Worm (Caenorhabditis elegans) whole organism, young adult: Measurements from ENCODE around the gene K10C2.8.

Experiments
- B0336.3 ChIP-seq: fragments of 200-800 bp; sonication (Bioruptor generic); IDR thresholded peaks from 2 replicates; pipeline ENCODE4 v1.3.6; 2022; ENCODE audit warnings: missing genetic modification characterization, missing compliant biosample characterization
- D2030.7 ChIP-seq: fragments of 200-800 bp; sonication (Bioruptor generic); IDR thresholded peaks from 2 replicates; pipeline ENCODE4 v1.3.6; 2022; ENCODE audit warnings: missing genetic modification reagents, missing genetic modification characterization, missing compliant biosample characterization
- bed-1 ChIP-seq: fragments of 200-800 bp; sonication (Bioruptor generic); IDR thresholded peaks from 2 replicates; pipeline ENCODE4 v1.3.6; 2022; ENCODE audit warnings: missing genetic modification reagents, missing genetic modification characterization, missing compliant biosample characterization
- dpff-1 ChIP-seq: sonication (generic microtip); optimal IDR thresholded peaks from 2 replicates; lab custom pipeline; 2017; ENCODE audit warnings: mild to moderate bottlenecking, missing genetic modification characterization, missing compliant biosample characterization
- gei-17 ChIP-seq: fragments of 200-800 bp; sonication (Bioruptor generic); optimal IDR thresholded peaks from 2 replicates; lab custom pipeline; 2018; ENCODE audit warnings: mild to moderate bottlenecking, missing genetic modification characterization, missing compliant biosample characterization
- mxl-1 ChIP-seq: sonication (generic microtip); optimal IDR thresholded peaks from 2 replicates; lab custom pipeline; 2016; ENCODE audit warnings: missing genetic modification characterization, missing compliant biosample characterization
- nhr-90 ChIP-seq: sonication (generic microtip); optimal IDR thresholded peaks from 2 replicates; lab custom pipeline; 2016; ENCODE audit warnings: missing genotype, mild to moderate bottlenecking, missing genetic modification characterization, missing compliant biosample characterization
- somi-1 ChIP-seq: fragments of 200-800 bp; sonication (Bioruptor generic); optimal IDR thresholded peaks from 2 replicates; lab custom pipeline; 2018; ENCODE audit warnings: mild to moderate bottlenecking, missing genetic modification characterization, missing compliant biosample characterization

DNA sequence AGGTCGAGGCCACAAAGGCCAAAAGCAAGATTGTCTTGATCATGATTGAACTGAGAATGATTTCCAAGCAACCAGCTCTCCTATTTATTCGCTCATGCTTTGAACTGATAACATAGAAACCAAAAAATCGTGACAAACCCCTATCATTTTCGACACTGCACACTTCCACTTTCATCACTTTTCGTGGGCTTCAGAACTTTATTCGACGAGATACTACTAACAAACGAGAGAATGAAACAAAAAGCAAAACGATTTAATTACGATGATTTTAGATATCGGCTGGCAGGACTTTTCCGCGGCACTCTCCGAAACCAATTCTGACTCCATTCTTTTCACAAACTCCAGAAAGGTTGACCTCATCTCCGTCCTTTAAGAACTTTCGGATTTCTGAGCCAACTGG lies 9.1 kb upstream of the K10C2.8 start, which contains the start of gene asp-14:
- TF ChIP-seq gei-17 (no peak), mxl-1 (tag; lab: Kevin White, UChicago) (no peak), B0336.3 (GFP tag; lab: Robert Waterston, UW) (no peak), bed-1 (GFP tag; lab: Robert Waterston, UW) (no peak), nhr-90 (tag; lab: Kevin White, UChicago) (no peak), somi-1 (GFP tag; lab: Kevin White, UChicago) (no peak), dpff-1 (tag; lab: Kevin White, UChicago) (no peak), D2030.7 (GFP tag; lab: Robert Waterston, UW) (no peak)
